Worm (Caenorhabditis elegans) whole organism, L3 larva: Measurements from ENCODE around the gene ram-2.

Experiments used
- R02D3.7 ChIP-seq: fragments of 150-350 bp; optimal IDR thresholded peaks from 2 replicates; lab custom pipeline; 2014; ENCODE audit warnings: missing biosample characterization, missing genetic modification characterization
- aly-2 ChIP-seq: fragments of 150-350 bp; optimal IDR thresholded peaks from 2 replicates; lab custom pipeline; 2014; ENCODE audit warnings: missing biosample characterization, missing genetic modification characterization
- ama-1 ChIP-seq: fragments of 150-350 bp; optimal IDR thresholded peaks from 2 replicates; lab custom pipeline; 2018
- ceh-16 ChIP-seq: sonication (generic microtip); optimal IDR thresholded peaks from 2 replicates; lab custom pipeline; 2017; ENCODE audit warnings: missing biosample characterization, missing genetic modification characterization
- ceh-28 ChIP-seq: fragments of 150-350 bp; optimal IDR thresholded peaks from 2 replicates; lab custom pipeline; 2014; ENCODE audit warnings: missing biosample characterization, missing genetic modification reagents, missing genetic modification characterization
- ceh-9 ChIP-seq: sonication (generic microtip); optimal IDR thresholded peaks from 2 replicates; lab custom pipeline; 2018; ENCODE audit warnings: missing biosample characterization, missing genetic modification characterization
- daf-12 ChIP-seq: fragments of 150-350 bp; optimal IDR thresholded peaks from 2 replicates; lab custom pipeline; 2014; ENCODE audit warnings: missing biosample characterization, missing genetic modification reagents, missing genetic modification characterization
- egl-27 ChIP-seq: sonication (generic microtip); optimal IDR thresholded peaks from 4 replicates; lab custom pipeline; 2017; ENCODE audit warnings: missing biosample characterization, missing genetic modification reagents, missing genetic modification characterization
- egl-5 ChIP-seq: fragments of 150-350 bp; optimal IDR thresholded peaks from 2 replicates; lab custom pipeline; 2017; ENCODE audit warnings: missing biosample characterization, missing genetic modification reagents, missing genetic modification characterization, inconsistent platforms
- elt-1 ChIP-seq: fragments of 150-350 bp; optimal IDR thresholded peaks from 2 replicates; lab custom pipeline; 2014; ENCODE audit warnings: missing biosample characterization, missing genetic modification characterization
- elt-2 ChIP-seq: sonication (generic microtip); optimal IDR thresholded peaks from 2 replicates; lab custom pipeline; 2016; ENCODE audit warnings: missing genetic modification reagents, mild to moderate bottlenecking, missing genetic modification characterization, missing compliant biosample characterization
- fkh-10 ChIP-seq: sonication (generic microtip); optimal IDR thresholded peaks from 2 replicates; lab custom pipeline; 2017; ENCODE audit warnings: missing biosample characterization, missing genetic modification reagents, missing genetic modification characterization
- fkh-2 ChIP-seq: fragments of 150-350 bp; optimal IDR thresholded peaks from 2 replicates; lab custom pipeline; 2014; ENCODE audit warnings: missing biosample characterization, missing genetic modification reagents, missing genetic modification characterization
- fos-1 ChIP-seq: fragments of 150-350 bp; optimal IDR thresholded peaks from 2 replicates; lab custom pipeline; 2014; ENCODE audit warnings: missing biosample characterization, missing genetic modification characterization
- jun-1 ChIP-seq: fragments of 150-350 bp; optimal IDR thresholded peaks from 2 replicates; lab custom pipeline; 2014; ENCODE audit warnings: missing biosample characterization, missing genetic modification reagents, missing genetic modification characterization
- lin-15B ChIP-seq: fragments of 150-350 bp; optimal IDR thresholded peaks from 2 replicates; lab custom pipeline; 2014; ENCODE audit warnings: missing biosample characterization, missing genetic modification characterization
- lin-39 ChIP-seq: fragments of 150-350 bp; optimal IDR thresholded peaks from 2 replicates; lab custom pipeline; 2018; ENCODE audit warnings: missing biosample characterization, missing genetic modification reagents, missing genetic modification characterization
- lsy-12 ChIP-seq: sonication (generic microtip); optimal IDR thresholded peaks from 2 replicates; lab custom pipeline; 2016; ENCODE audit warnings: mild to moderate bottlenecking, missing genetic modification characterization, missing compliant biosample characterization
- nfya-1 ChIP-seq: sonication (generic microtip); optimal IDR thresholded peaks from 2 replicates; lab custom pipeline; 2017; ENCODE audit warnings: missing genetic modification characterization, mild to moderate bottlenecking, missing compliant biosample characterization, antibody characterized with exemption, moderate library complexity; ENCODE audit not compliant: insufficient read depth
- nhr-11 ChIP-seq: fragments of 150-350 bp; optimal IDR thresholded peaks from 2 replicates; lab custom pipeline; 2014; ENCODE audit warnings: missing biosample characterization, missing genetic modification characterization
- nhr-23 ChIP-seq: fragments of 150-350 bp; optimal IDR thresholded peaks from 2 replicates; lab custom pipeline; 2014; ENCODE audit warnings: missing biosample characterization, missing genetic modification reagents, missing genetic modification characterization
- nhr-25 ChIP-seq: sonication (generic microtip); optimal IDR thresholded peaks from 2 replicates; lab custom pipeline; 2017; ENCODE audit warnings: missing biosample characterization, missing genetic modification characterization
- nhr-67 ChIP-seq: fragments of 150-350 bp; optimal IDR thresholded peaks from 2 replicates; lab custom pipeline; 2014; ENCODE audit warnings: missing biosample characterization, missing genetic modification characterization
- pha-4 ChIP-seq: fragments of 150-350 bp; optimal IDR thresholded peaks from 2 replicates; lab custom pipeline; 2014; ENCODE audit warnings: missing biosample characterization, missing genetic modification reagents, missing genetic modification characterization
- sea-2 ChIP-seq: fragments of 150-350 bp; sonication (generic microtip); optimal IDR thresholded peaks from 4 replicates; lab custom pipeline; 2014; ENCODE audit warnings: missing biosample characterization, missing genetic modification reagents, missing genetic modification characterization
- skn-1 ChIP-seq: fragments of 150-350 bp; optimal IDR thresholded peaks from 2 replicates; lab custom pipeline; 2014; ENCODE audit warnings: missing biosample characterization, missing genetic modification characterization
- snpc-4 ChIP-seq: fragments of 150-350 bp; optimal IDR thresholded peaks from 2 replicates; lab custom pipeline; 2014; ENCODE audit warnings: missing biosample characterization, missing genetic modification characterization
- unc-39 ChIP-seq: sonication (generic microtip); optimal IDR thresholded peaks from 4 replicates; lab custom pipeline; 2017; ENCODE audit warnings: missing biosample characterization, missing genetic modification characterization
- unc-62 ChIP-seq: fragments of 150-350 bp; sonication (generic microtip); optimal IDR thresholded peaks from 4 replicates; lab custom pipeline; 2014; ENCODE audit warnings: missing biosample characterization, missing genetic modification reagents, missing genetic modification characterization
- zag-1 ChIP-seq: fragments of 150-350 bp; optimal IDR thresholded peaks from 2 replicates; lab custom pipeline; 2014; ENCODE audit warnings: missing biosample characterization, missing genetic modification characterization
- ztf-11 ChIP-seq: fragments of 150-350 bp; optimal IDR thresholded peaks from 2 replicates; lab custom pipeline; 2014; ENCODE audit warnings: missing biosample characterization, missing genetic modification characterization

ram-2 gene

DNA sequence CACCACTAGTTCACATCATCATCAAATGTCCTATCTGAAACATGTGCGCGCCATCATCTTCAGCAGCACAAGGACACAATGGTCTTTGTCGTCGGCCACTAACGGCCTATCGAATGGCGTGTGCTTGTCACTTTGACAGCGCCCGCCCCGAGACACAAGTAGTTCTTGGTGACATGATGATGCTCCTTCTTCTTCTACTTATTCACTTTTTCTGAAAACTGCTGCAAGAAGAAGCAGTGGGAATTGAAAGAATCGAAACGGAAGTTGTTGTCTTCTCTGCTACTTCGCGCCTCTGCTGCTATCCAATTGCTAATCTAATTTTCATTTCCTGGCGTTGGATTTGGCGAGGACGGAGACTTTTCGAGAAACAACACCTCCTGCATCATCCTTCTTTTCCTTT, 12.3 kb downstream of the ram-2 start:
- TF ChIP-seq snpc-4 (tag; lab: Kevin White, UChicago) (no peak), lin-39 (tag; lab: Kevin White, UChicago) (peak; percentile 30)

DNA sequence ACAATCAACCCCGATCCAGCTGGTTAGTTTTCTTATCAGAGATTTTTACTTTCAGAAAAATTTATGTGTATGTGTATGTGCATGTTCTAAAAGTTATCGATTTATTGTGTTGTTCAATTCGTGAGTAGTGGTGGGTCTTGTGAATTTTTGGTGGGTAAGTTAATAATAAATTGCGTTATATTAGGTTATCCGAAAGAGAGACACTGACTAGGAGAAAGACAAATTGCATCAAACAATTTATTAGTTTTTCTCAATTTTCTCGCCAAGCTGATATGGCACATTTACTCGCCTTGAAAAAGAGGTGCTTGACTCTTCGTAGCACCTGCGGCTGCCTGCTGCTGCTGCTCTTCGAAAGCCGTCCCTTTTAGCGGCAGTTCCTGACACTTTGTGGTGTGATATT, 17.6 kb downstream of the ram-2 start:
- TF ChIP-seq fkh-2 = no peak
- no peak for TF ChIP-seq nhr-67 (tag; lab: Kevin White, UChicago)
- no peak for TF ChIP-seq nfya-1 (tag; lab: Kevin White, UChicago)
- no peak for TF ChIP-seq unc-62
- no peak for TF ChIP-seq pha-4 (tag; lab: Kevin White, UChicago)
- TF ChIP-seq egl-27 (tag; lab: Kevin White, UChicago) = no peak
- no peak for TF ChIP-seq zag-1
- no peak for TF ChIP-seq aly-2 (tag; lab: Kevin White, UChicago)
- no peak for TF ChIP-seq nhr-25 (tag; lab: Kevin White, UChicago)
- no peak for TF ChIP-seq egl-5 (tag; lab: Kevin White, UChicago)
- TF ChIP-seq jun-1 (tag; lab: Kevin White, UChicago) = no peak
- TF ChIP-seq lin-15B (tag; lab: Kevin White, UChicago) = no peak
- no peak for TF ChIP-seq fkh-10 (GFP tag; lab: Kevin White, UChicago)
- no peak for TF ChIP-seq nhr-11 (tag; lab: Kevin White, UChicago)
- no peak for TF ChIP-seq sea-2
- no peak for TF ChIP-seq ceh-28 (tag; lab: Kevin White, UChicago)
- TF ChIP-seq skn-1 (tag; lab: Kevin White, UChicago) = no peak
- no peak for TF ChIP-seq elt-2 (tag; lab: Kevin White, UChicago)
- TF ChIP-seq daf-12 (tag; lab: Kevin White, UChicago) = no peak
- TF ChIP-seq, all 47 proteins: peak for 0

DNA sequence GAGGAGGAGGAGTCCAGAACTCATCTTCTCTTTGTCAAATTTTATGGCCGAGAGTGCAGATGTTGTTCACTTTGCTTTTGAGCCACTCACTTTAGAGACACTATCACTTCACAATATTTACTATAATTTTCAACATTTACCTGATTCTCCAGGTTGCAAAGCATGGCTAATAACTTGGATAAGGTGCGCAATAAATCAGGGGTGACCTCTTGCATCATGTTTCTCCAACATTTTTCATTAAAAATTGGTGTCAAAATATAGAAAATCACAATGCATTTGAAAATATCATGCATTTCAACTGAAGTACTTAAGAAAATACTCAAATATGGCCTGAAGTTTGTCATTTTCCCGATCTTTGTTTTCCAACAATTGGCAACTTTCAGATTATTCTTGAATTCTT, 21.1 kb downstream of the ram-2 start:
- TF ChIP-seq unc-39 (no peak), lin-15B (tag; lab: Kevin White, UChicago) (no peak), ceh-16 (tag; lab: Kevin White, UChicago) (no peak), ama-1 (lab: Kevin White, UChicago) (no peak), egl-5 (tag; lab: Kevin White, UChicago) (no peak), ztf-11 (tag; lab: Kevin White, UChicago) (no peak), lsy-12 (tag; lab: Kevin White, UChicago) (no peak)

DNA sequence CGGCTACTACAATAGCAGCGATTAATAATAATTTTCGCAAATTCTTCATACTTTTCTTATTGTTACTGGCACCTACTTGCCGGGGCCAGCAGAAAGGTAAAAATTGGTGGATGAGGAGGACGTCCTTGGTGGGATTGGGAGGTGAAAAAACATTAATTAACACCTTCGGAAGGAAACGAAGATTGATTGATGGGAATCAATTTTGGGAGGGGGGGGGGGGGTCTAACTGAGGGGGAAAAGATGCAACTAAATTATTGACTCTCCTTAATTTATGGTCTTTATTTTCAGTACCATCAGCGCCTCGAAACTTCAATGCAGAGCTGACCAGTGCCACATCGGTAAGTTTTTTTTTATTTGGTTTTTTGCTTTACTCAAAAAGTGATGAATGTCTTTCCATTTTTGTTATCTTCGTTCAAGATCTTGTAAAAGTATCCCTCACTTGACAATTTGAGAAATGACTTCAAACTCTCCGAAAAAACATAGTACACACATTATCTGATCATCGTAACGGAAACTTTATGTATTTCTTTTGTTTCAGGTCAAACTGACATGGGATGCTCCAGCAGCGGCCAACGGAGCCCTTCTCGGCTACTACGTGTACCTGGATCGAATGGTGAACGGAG, 23.0 kb downstream of the ram-2 start:
- peak; percentile 89 for TF ChIP-seq elt-1 (tag; lab: Kevin White, UChicago)
- no peak for TF ChIP-seq egl-27 (tag; lab: Kevin White, UChicago)
- no peak for TF ChIP-seq fos-1
- TF ChIP-seq nhr-23 (tag; lab: Kevin White, UChicago) = no peak
- no peak for TF ChIP-seq R02D3.7 (tag; lab: Kevin White, UChicago)
- no peak for TF ChIP-seq ceh-9

DNA sequence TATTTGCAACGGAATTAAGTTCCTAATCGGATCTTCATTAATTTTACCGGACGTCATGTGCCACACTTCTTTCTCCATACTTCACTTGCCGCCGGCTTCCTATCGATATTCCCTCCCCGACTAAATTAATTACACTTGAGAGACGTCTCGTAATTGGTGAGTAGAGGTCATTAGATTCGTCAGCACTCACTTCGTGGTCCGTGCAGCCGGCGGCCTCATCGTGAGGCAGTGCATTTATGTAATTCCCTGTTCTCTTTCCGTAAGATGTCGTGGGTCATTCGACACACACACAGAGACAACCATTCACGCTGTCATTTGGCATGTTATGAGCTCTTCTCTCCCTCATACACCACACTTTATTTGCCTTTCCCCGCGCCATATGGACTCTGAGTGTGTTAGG, 26.1 kb downstream of the ram-2 start:
- TF ChIP-seq nhr-25 (tag; lab: Kevin White, UChicago) (no peak), lin-39 (tag; lab: Kevin White, UChicago) (peak; percentile 71)

DNA sequence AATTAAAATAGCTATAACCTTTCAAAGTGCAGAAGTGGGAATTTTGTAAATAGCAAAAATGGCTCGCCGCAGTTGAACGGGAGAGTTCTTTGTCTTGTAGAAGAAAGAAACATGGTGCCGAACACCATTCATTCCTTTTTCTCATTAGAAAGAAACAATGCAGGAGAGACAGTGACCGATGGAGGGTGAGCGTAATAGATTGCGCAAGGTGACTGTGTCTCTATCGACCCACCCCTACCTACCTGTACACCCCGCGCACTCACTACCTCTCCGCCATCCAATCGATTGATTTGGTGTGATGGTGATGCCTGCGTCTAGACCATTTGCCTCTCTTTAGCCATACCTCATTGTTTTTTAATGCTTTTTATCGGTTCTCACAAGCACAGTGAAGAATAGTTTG, 27.5 kb downstream of the ram-2 start:
- TF ChIP-seq ztf-11 (tag; lab: Kevin White, UChicago) (no peak), nfya-1 (tag; lab: Kevin White, UChicago) (no peak), snpc-4 (tag; lab: Kevin White, UChicago) (no peak), egl-5 (tag; lab: Kevin White, UChicago) (peak; percentile 37)
